Worm (Caenorhabditis elegans): ENCODE results near the gene F20E11.7.
"Not testable (repeated sequence)": the region's sequence is repeated elsewhere in the genome, so short reads cannot be mapped to it uniquely, and the experiment has no call there.

DNA sequence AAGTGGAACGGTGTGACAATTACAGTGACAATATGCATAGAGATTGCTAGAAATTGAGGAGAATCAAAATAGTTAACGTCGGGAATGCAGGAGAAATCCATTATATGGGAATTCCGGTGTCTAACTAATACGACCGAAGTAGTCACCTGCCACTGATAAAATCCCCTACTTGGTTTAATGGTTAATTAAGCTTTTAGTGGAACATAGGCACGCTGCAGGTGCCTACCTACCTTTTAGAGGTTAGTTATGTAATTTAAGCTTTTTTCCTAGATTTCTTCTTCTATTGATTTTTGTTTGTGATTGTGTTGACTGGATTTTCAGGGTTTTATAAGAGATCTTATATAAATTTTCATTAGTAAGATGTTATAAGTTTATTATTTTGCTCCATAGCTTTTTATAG lies 8.2 kb upstream of the F20E11.7 start, which contains the start of gene srh-203:
- not testable (repeated sequence) for TF ChIP-seq sptf-1 (tag; optimal IDR thresholded peaks at IDR 0.05); ztf-11 (tag; optimal IDR thresholded peaks at IDR 0.05); snpc-4 (tag; optimal IDR thresholded peaks at IDR 0.05); unc-39 (tag; optimal IDR thresholded peaks at IDR 0.05); nhr-28 (tag; optimal IDR thresholded peaks at IDR 0.05); bed-3 (GFP tag; optimal IDR thresholded peaks at IDR 0.05); ces-1 (GFP tag; optimal IDR thresholded peaks at IDR 0.05); nhr-2 (tag; optimal IDR thresholded peaks at IDR 0.05); tbx-8 (GFP tag; optimal IDR thresholded peaks at IDR 0.05); nhr-237 (tag; optimal IDR thresholded peaks at IDR 0.05); blmp-1 (tag; optimal IDR thresholded peaks at IDR 0.05)

All from whole organism, mixed stage, embryonic.